Fruit fly (Drosophila melanogaster) whole organism, embryonic: ENCODE measurements around the gene CG31178.

Experiments
- ATbp ChIP-seq: fragments of 200-800 bp; sonication (Bioruptor generic); optimal IDR thresholded peaks from 2 replicates; lab custom pipeline; 2017; ENCODE audit warnings: missing biosample characterization, mild to moderate bottlenecking, missing genetic modification characterization, missing genetic modification reagents
- Atf3 ChIP-seq: fragments of 200-800 bp; sonication (Bioruptor generic); optimal IDR thresholded peaks from 3 replicates; lab custom pipeline; 2016; ENCODE audit warnings: missing biosample characterization, missing genetic modification characterization
- CG11093 ChIP-seq: fragments of 200-800 bp; sonication (Bioruptor generic); IDR thresholded peaks from 3 replicates; pipeline ENCODE4 v1.3.6; 2022; ENCODE audit warnings: missing biosample characterization, missing genetic modification characterization
- CG12744 ChIP-seq: fragments of 200-800 bp; sonication (Bioruptor generic); optimal IDR thresholded peaks from 2 replicates; lab custom pipeline; 2016; ENCODE audit warnings: missing biosample characterization, missing genetic modification characterization
- CG14710 ChIP-seq: fragments of 200-800 bp; sonication (Bioruptor generic); optimal IDR thresholded peaks from 3 replicates; lab custom pipeline; 2019; ENCODE audit warnings: missing biosample characterization, mild to moderate bottlenecking, missing genetic modification characterization, moderate library complexity
- CG1529 ChIP-seq: fragments of 200-800 bp; sonication (Bioruptor generic); optimal IDR thresholded peaks from 3 replicates; lab custom pipeline; 2018; ENCODE audit warnings: missing biosample characterization, missing genetic modification characterization
- CG1647 ChIP-seq: fragments of 200-800 bp; sonication (Bioruptor generic); optimal IDR thresholded peaks from 3 replicates; lab custom pipeline; 2016; ENCODE audit warnings: missing biosample characterization, missing genetic modification characterization
- CG16779 ChIP-seq: fragments of 200-800 bp; sonication (Bioruptor generic); IDR thresholded peaks from 2 replicates; pipeline ENCODE4 v1.3.6; 2022; ENCODE audit warnings: missing biosample characterization, missing genetic modification characterization
- CG16863 ChIP-seq: fragments of 200-800 bp; sonication (Bioruptor generic); optimal IDR thresholded peaks from 3 replicates; lab custom pipeline; 2016; ENCODE audit warnings: missing biosample characterization, missing genetic modification characterization
- CG17385 ChIP-seq: fragments of 200-800 bp; sonication (Bioruptor generic); optimal IDR thresholded peaks from 3 replicates; lab custom pipeline; 2018; ENCODE audit warnings: missing biosample characterization, mild to moderate bottlenecking, missing genetic modification characterization
- CG17802 ChIP-seq: fragments of 200-800 bp; sonication (Bioruptor generic); optimal IDR thresholded peaks from 2 replicates; lab custom pipeline; 2018; ENCODE audit warnings: missing biosample characterization, mild to moderate bottlenecking, missing genetic modification characterization, moderate library complexity
- CG18619 ChIP-seq: fragments of 200-800 bp; sonication (Bioruptor generic); optimal IDR thresholded peaks from 3 replicates; lab custom pipeline; 2017; ENCODE audit warnings: missing biosample characterization, mild to moderate bottlenecking, missing genetic modification characterization
- CG3065 ChIP-seq: fragments of 200-800 bp; sonication (Bioruptor generic); optimal IDR thresholded peaks from 2 replicates; lab custom pipeline; 2016; ENCODE audit warnings: missing biosample characterization, missing genetic modification characterization
- CG34422 ChIP-seq: fragments of 200-800 bp; sonication (Bioruptor generic); IDR thresholded peaks from 3 replicates; pipeline ENCODE4 v1.3.6; 2022; ENCODE audit warnings: missing biosample characterization, missing genetic modification characterization
- CG6683 ChIP-seq: fragments of 200-800 bp; sonication (Bioruptor generic); optimal IDR thresholded peaks from 2 replicates; lab custom pipeline; 2017; ENCODE audit warnings: missing biosample characterization, mild to moderate bottlenecking, missing genetic modification characterization, missing genetic modification reagents
- CG6854 ChIP-seq: fragments of 200-800 bp; sonication (Bioruptor generic); optimal IDR thresholded peaks from 3 replicates; lab custom pipeline; 2017; ENCODE audit warnings: missing biosample characterization, mild to moderate bottlenecking, missing genetic modification characterization
- CG7745 ChIP-seq: fragments of 200-800 bp; sonication (Bioruptor generic); optimal IDR thresholded peaks from 2 replicates; lab custom pipeline; 2018; ENCODE audit warnings: missing biosample characterization, mild to moderate bottlenecking, missing genetic modification characterization, moderate library complexity
- CG8388 ChIP-seq: fragments of 200-800 bp; sonication (Bioruptor generic); optimal IDR thresholded peaks from 2 replicates; lab custom pipeline; 2019; ENCODE audit warnings: missing biosample characterization, mild to moderate bottlenecking, missing genetic modification characterization, moderate library complexity
- Chrac-16 ChIP-seq: fragments of 200-800 bp; sonication (Bioruptor generic); optimal IDR thresholded peaks from 3 replicates; lab custom pipeline; 2016; ENCODE audit warnings: missing biosample characterization, missing genetic modification characterization
- Dip3 ChIP-seq: fragments of 200-800 bp; sonication (Bioruptor generic); optimal IDR thresholded peaks from 3 replicates; lab custom pipeline; 2016; ENCODE audit warnings: missing biosample characterization, missing genetic modification characterization
- Dll ChIP-seq: fragments of 200-800 bp; sonication (Bioruptor generic); IDR thresholded peaks from 4 replicates; pipeline ENCODE4 v1.3.6; 2022; ENCODE audit warnings: missing biosample characterization, missing genetic modification characterization; ENCODE audit not compliant: partially characterized antibody
- ERR ChIP-seq: fragments of 200-800 bp; sonication (Bioruptor generic); optimal IDR thresholded peaks from 2 replicates; lab custom pipeline; 2016; ENCODE audit warnings: missing biosample characterization, missing genetic modification characterization
- Fer1 ChIP-seq: fragments of 200-800 bp; sonication (Bioruptor generic); optimal IDR thresholded peaks from 2 replicates; lab custom pipeline; 2017; ENCODE audit warnings: missing biosample characterization, mild to moderate bottlenecking, missing genetic modification characterization
- Fer3 ChIP-seq: fragments of 200-800 bp; sonication (Bioruptor generic); optimal IDR thresholded peaks from 2 replicates; lab custom pipeline; 2018; ENCODE audit warnings: missing biosample characterization, mild to moderate bottlenecking, missing genetic modification characterization, moderate library complexity
- H15 ChIP-seq: fragments of 200-800 bp; sonication (Bioruptor generic); IDR thresholded peaks from 3 replicates; pipeline ENCODE4 v1.3.6; 2022; ENCODE audit warnings: missing biosample characterization, missing genetic modification characterization
- Hr51 ChIP-seq, 2 experiments: fragments of 200-800 bp; sonication (Bioruptor generic); optimal IDR thresholded peaks; 2 replicates in 1 of 2; 3 replicates in 1 of 2; lab custom pipeline; 2016 to 2018; ENCODE audit warnings: missing biosample characterization in 2 of 2, missing genetic modification characterization in 2 of 2, mild to moderate bottlenecking in 1 of 2, moderate library complexity in 1 of 2
- Lpt ChIP-seq: fragments of >200 bp; optimal IDR thresholded peaks from 2 replicates; lab custom pipeline; 2018; ENCODE audit warnings: missing biosample characterization, missing genetic modification characterization
- MBD-R2 ChIP-seq: fragments of 200-800 bp; sonication (Bioruptor generic); IDR thresholded peaks from 2 replicates; pipeline ENCODE4 v1.3.6; 2022; ENCODE audit warnings: missing biosample characterization, missing genetic modification characterization
- Nf-YC ChIP-seq: fragments of 200-800 bp; optimal IDR thresholded peaks from 3 replicates; lab custom pipeline; 2019; ENCODE audit warnings: missing biosample characterization, mild to moderate bottlenecking, missing genetic modification characterization, moderate library complexity
- Six4 ChIP-seq: fragments of 200-800 bp; sonication (Bioruptor generic); optimal IDR thresholded peaks from 2 replicates; lab custom pipeline; 2016; ENCODE audit warnings: missing biosample characterization, missing genetic modification characterization
- Sry-β ChIP-seq: fragments of 200-800 bp; sonication (Bioruptor generic); optimal IDR thresholded peaks from 2 replicates; lab custom pipeline; 2018; ENCODE audit warnings: missing biosample characterization, mild to moderate bottlenecking, missing genetic modification characterization, moderate library complexity
- Tbp ChIP-seq: fragments of >200 bp; optimal IDR thresholded peaks from 2 replicates; lab custom pipeline; 2018; ENCODE audit warnings: missing biosample characterization, missing genetic modification characterization
- chif ChIP-seq, 2 experiments: fragments of 200-800 bp; sonication (Bioruptor generic); optimal IDR thresholded peaks; 3 replicates each; lab custom pipeline; 2016; ENCODE audit warnings: missing biosample characterization in 2 of 2, missing genetic modification characterization in 2 of 2
- dmrt11E ChIP-seq: fragments of 200-800 bp; sonication (Bioruptor generic); optimal IDR thresholded peaks from 3 replicates; lab custom pipeline; 2018; ENCODE audit warnings: missing biosample characterization, mild to moderate bottlenecking, missing genetic modification characterization, moderate library complexity
- dpn ChIP-seq, 2 experiments: fragments of 200-800 bp; sonication (Bioruptor generic); optimal IDR thresholded peaks; 3 replicates each; lab custom pipeline; 2016; ENCODE audit warnings: missing biosample characterization in 2 of 2, missing genetic modification characterization in 2 of 2
- dysf ChIP-seq: fragments of 200-800 bp; sonication (Bioruptor generic); IDR thresholded peaks from 3 replicates; pipeline ENCODE4 v1.3.6; 2022; ENCODE audit warnings: missing biosample characterization, missing genetic modification characterization
- emc ChIP-seq: fragments of 200-800 bp; sonication (Bioruptor generic); optimal IDR thresholded peaks from 2 replicates; lab custom pipeline; 2016; ENCODE audit warnings: missing biosample characterization, missing genetic modification characterization
- gsb-n ChIP-seq: fragments of 200-800 bp; sonication (Bioruptor generic); optimal IDR thresholded peaks from 3 replicates; lab custom pipeline; 2018; ENCODE audit warnings: missing biosample characterization, mild to moderate bottlenecking, missing genetic modification characterization
- jumu ChIP-seq: fragments of 200-800 bp; sonication (Bioruptor generic); optimal IDR thresholded peaks from 3 replicates; lab custom pipeline; 2016; ENCODE audit warnings: missing biosample characterization, missing genetic modification characterization
- kay ChIP-seq: fragments of 200-800 bp; sonication (Bioruptor generic); optimal IDR thresholded peaks from 2 replicates; lab custom pipeline; 2016; ENCODE audit warnings: missing biosample characterization, missing genetic modification characterization
- lbe ChIP-seq: fragments of 200-800 bp; sonication (Bioruptor generic); optimal IDR thresholded peaks from 2 replicates; lab custom pipeline; 2016; ENCODE audit warnings: missing biosample characterization, mild to moderate bottlenecking, missing genetic modification characterization
- lov ChIP-seq, 2 experiments: fragments of 200-800 bp in 1 of 2; fragments of >200 bp in 1 of 2; sonication (Bioruptor generic) in 1 of 2; IDR thresholded peaks in 1 of 2; optimal IDR thresholded peaks in 1 of 2; 2 replicates in 1 of 2; 3 replicates in 1 of 2; pipeline versions ENCODE4 v1.3.6 to Lab custom; 2017 to 2022; ENCODE audit warnings: missing biosample characterization in 1 of 2, missing genetic modification characterization in 1 of 2
- mld ChIP-seq: fragments of 200-800 bp; sonication (Bioruptor generic); IDR thresholded peaks from 3 replicates; pipeline ENCODE4 v1.3.6; 2022; ENCODE audit warnings: missing biosample characterization, missing genetic modification characterization; ENCODE audit not compliant: partially characterized antibody
- sens ChIP-seq: fragments of 200-800 bp; sonication (Bioruptor generic); peaks from one replicate; lab custom pipeline; 2016; ENCODE audit warnings: missing biosample characterization, missing genetic modification characterization
- sna ChIP-seq: fragments of 200-800 bp; sonication (Bioruptor generic); IDR thresholded peaks from 2 replicates; pipeline ENCODE4 v1.3.6; 2022; ENCODE audit warnings: missing biosample characterization, missing genetic modification characterization; ENCODE audit not compliant: partially characterized antibody
- sr ChIP-seq: fragments of 200-800 bp; sonication (Bioruptor generic); IDR thresholded peaks from 3 replicates; pipeline ENCODE4 v1.3.6; 2022; ENCODE audit warnings: missing biosample characterization, missing genetic modification characterization
- tna ChIP-seq: fragments of 200-800 bp; sonication (Bioruptor generic); IDR thresholded peaks from 2 replicates; pipeline ENCODE4 v1.3.6; 2022; ENCODE audit warnings: missing biosample characterization, missing genetic modification characterization; ENCODE audit not compliant: partially characterized antibody
- toy ChIP-seq: fragments of 200-800 bp; sonication (Bioruptor generic); IDR thresholded peaks from 2 replicates; pipeline ENCODE4 v1.3.6; 2022; ENCODE audit warnings: missing biosample characterization, missing genetic modification characterization
- twi ChIP-seq: fragments of 200-800 bp; optimal IDR thresholded peaks from 2 replicates; lab custom pipeline; 2019; ENCODE audit warnings: missing biosample characterization, mild to moderate bottlenecking, missing genetic modification characterization, moderate library complexity
- wek ChIP-seq: fragments of 200-800 bp; sonication (Bioruptor generic); optimal IDR thresholded peaks from 3 replicates; lab custom pipeline; 2018; ENCODE audit warnings: missing biosample characterization, mild to moderate bottlenecking, missing genetic modification characterization, moderate library complexity
- zf30C ChIP-seq: fragments of 200-800 bp; sonication (Bioruptor generic); optimal IDR thresholded peaks from 3 replicates; lab custom pipeline; 2018; ENCODE audit warnings: missing biosample characterization, mild to moderate bottlenecking, missing genetic modification characterization

Gene CG31178

dm6 chr3R:21887588-21888007 is 14.1 kb downstream of the CG31178 start (continued):
- TF ChIP-seq Hr51 (GFP tag; optimal IDR thresholded peaks at IDR 0.05; lab: Kevin White, UChicago) (no peak), CG14710 (tag; lab: Kevin White, UChicago) (peak; percentile 38), CG17385 (GFP tag; lab: Kevin White, UChicago) (no peak), CG16863 (GFP tag; lab: Kevin White, UChicago) (peak; percentile 12), H15 (GFP tag; lab: Robert Waterston, UW) (no peak), CG17802 (no peak), CG6854 (GFP tag; lab: Kevin White, UChicago) (no peak), jumu (GFP tag; lab: Kevin White, UChicago) (no peak), dpn (GFP tag; optimal IDR thresholded peaks at IDR 0.05; lab: Kevin White, UChicago) (no peak), sna (GFP tag; lab: Robert Waterston, UW) (no peak), Nf-YC (tag; lab: Kevin White, UChicago) (no peak), kay (GFP tag; lab: Kevin White, UChicago) (peak; percentile 35), ATbp (GFP tag; lab: Kevin White, UChicago) (peak; percentile 14), dysf (GFP tag; lab: Robert Waterston, UW) (peak; percentile 65), Dll (GFP tag; lab: Robert Waterston, UW) (no peak), toy (GFP tag; lab: Robert Waterston, UW) (no peak), CG1529 (no peak), tna (GFP tag; lab: Robert Waterston, UW) (no peak), gsb-n (tag; lab: Kevin White, UChicago) (no peak), zf30C (no peak), chif (GFP tag; optimal IDR thresholded peaks at IDR 0.05; lab: Kevin White, UChicago) (peak in 1 of 2 experiments; percentile 8), emc (GFP tag; lab: Kevin White, UChicago) (no peak), Dip3 (no peak), ERR (GFP tag; lab: Kevin White, UChicago) (no peak), mld (no peak), MBD-R2 (no peak), CG6683 (GFP tag; lab: Kevin White, UChicago) (no peak), Sry-β (GFP tag; lab: Kevin White, UChicago) (no peak), Tbp (GFP tag; lab: Kevin White, UChicago) (no peak), CG11093 (GFP tag; lab: Robert Waterston, UW) (no peak), Six4 (GFP tag; lab: Kevin White, UChicago) (no peak), CG16779 (GFP tag; lab: Robert Waterston, UW) (no peak), CG7745 (no peak), Fer3 (tag; lab: Kevin White, UChicago) (no peak), Chrac-16 (GFP tag; lab: Kevin White, UChicago) (peak; percentile 18), sens (GFP tag; lab: Kevin White, UChicago) (peak; percentile 51), Fer1 (GFP tag; lab: Kevin White, UChicago) (no peak), Lpt (GFP tag; lab: Kevin White, UChicago) (no peak), Atf3 (GFP tag; lab: Kevin White, UChicago) (no peak), twi (tag; lab: Kevin White, UChicago) (no peak), wek (no peak), lbe (GFP tag; lab: Kevin White, UChicago) (no peak), sr (no peak), CG34422 (GFP tag; lab: Robert Waterston, UW) (peak; percentile 33; the same call in 2 of the 3 replicates), CG12744 (GFP tag; lab: Kevin White, UChicago) (no peak), CG18619 (GFP tag; lab: Kevin White, UChicago) (no peak), lov (optimal IDR thresholded peaks at IDR 0.05; lab: Kevin White, UChicago) (no peak), lov (GFP tag; IDR thresholded peaks at IDR 0.05; lab: Robert Waterston, UW) (no peak), CG1647 (GFP tag; lab: Kevin White, UChicago) (no peak), CG8388 (GFP tag; lab: Kevin White, UChicago) (peak; percentile 32), dmrt11E (peak; percentile 7), CG3065 (GFP tag; lab: Kevin White, UChicago) (no peak)
